Worm (Caenorhabditis elegans): ENCODE data around the gene B0336.13.

Gene B0336.13

ce11 chrIII:5663933-5664332 is 29.9 kb upstream of the B0336.13 start, which contains the start of gene par-3:
Gene par-3 (plus strand): TSS chrIII:5664233.
- peak; percentile 53 for TF ChIP-seq pqm-1 (tag; optimal IDR thresholded peaks at IDR 0.05)
- TF ChIP-seq R02D3.7 (tag; optimal IDR thresholded peaks at IDR 0.05) = no peak
- TF ChIP-seq nhr-41 (GFP tag; IDR thresholded peaks at IDR 0.05) = no peak
- peak; percentile 42 for TF ChIP-seq aha-1 (tag)
- no peak for TF ChIP-seq unc-39 (tag; optimal IDR thresholded peaks at IDR 0.05)
- no peak for TF ChIP-seq mes-2 (tag; optimal IDR thresholded peaks at IDR 0.05; ENCODE audit: poor library complexity, severe bottlenecking)

ce11 chrIII:5665278-5665677 is 28.6 kb upstream of the B0336.13 start:
- TF ChIP-seq nhr-28 (tag; optimal IDR thresholded peaks at IDR 0.05) = peak; percentile 31
- TF ChIP-seq pqm-1 (tag; optimal IDR thresholded peaks at IDR 0.05) = peak; percentile 1
- no peak for TF ChIP-seq mdt-29 (GFP tag; IDR thresholded peaks at IDR 0.05)
- peak; percentile 13 for TF ChIP-seq mes-2 (tag; optimal IDR thresholded peaks at IDR 0.05; ENCODE audit: poor library complexity, severe bottlenecking)

ce11 chrIII:5665710-5666109 is 28.1 kb upstream of the B0336.13 start:
- TF ChIP-seq aly-2 (tag; optimal IDR thresholded peaks at IDR 0.05) (no peak), mdl-1 (tag; optimal IDR thresholded peaks at IDR 0.05) (no peak), ZK546.5 (tag; optimal IDR thresholded peaks at IDR 0.05) (no peak), nhr-76 (tag; optimal IDR thresholded peaks at IDR 0.05) (no peak), F10B5.3 (tag; optimal IDR thresholded peaks at IDR 0.05) (no peak), zip-11 (GFP tag; IDR thresholded peaks at IDR 0.05) (no peak), fos-1 (tag; optimal IDR thresholded peaks at IDR 0.05) (no peak), Y105C5A.15 (GFP tag; IDR thresholded peaks at IDR 0.05) (no peak), mep-1 (tag; optimal IDR thresholded peaks at IDR 0.05) (no peak), duxl-1 (tag; optimal IDR thresholded peaks at IDR 0.05; ENCODE audit: poor library complexity) (no peak), rbr-2 (tag; optimal IDR thresholded peaks at IDR 0.05) (no peak)

ce11 chrIII:5667952-5668489 is 25.8 kb upstream of the B0336.13 start:
- TF ChIP-seq snpc-1.2 (GFP tag; IDR thresholded peaks at IDR 0.05) (no peak), nhr-28 (tag; optimal IDR thresholded peaks at IDR 0.05) (peak; percentile 21), lin-38 (GFP tag; IDR thresholded peaks at IDR 0.05) (no peak), mep-1 (tag; optimal IDR thresholded peaks at IDR 0.05) (peak; percentile 28), rbr-2 (tag; optimal IDR thresholded peaks at IDR 0.05) (peak; percentile 8), zip-11 (GFP tag; IDR thresholded peaks at IDR 0.05) (no peak), daf-16 (GFP tag; optimal IDR thresholded peaks at IDR 0.05) (no peak), daf-16 (tag; optimal IDR thresholded peaks at IDR 0.05) (peak; percentile 19), mes-2 (tag; optimal IDR thresholded peaks at IDR 0.05; ENCODE audit: poor library complexity, severe bottlenecking) (peak; percentile 6), ztf-7 (tag; optimal IDR thresholded peaks at IDR 0.05) (no peak), hlh-11 (tag; optimal IDR thresholded peaks at IDR 0.05) (peak; percentile 15), pha-4 (GFP tag; IDR thresholded peaks at IDR 0.05) (no peak), pha-4 (tag; optimal IDR thresholded peaks at IDR 0.05) (peak; percentile 31), aly-2 (tag; optimal IDR thresholded peaks at IDR 0.05) (no peak), lsy-2 (tag; optimal IDR thresholded peaks at IDR 0.05) (peak in 1 of 2 experiments; percentile 38)

ce11 chrIII:5674196-5674595 is 19.6 kb upstream of the B0336.13 start:
- TF ChIP-seq ctbp-1 (GFP tag; IDR thresholded peaks at IDR 0.05) = no peak
- TF ChIP-seq aha-1 (tag) = peak; percentile 61
- no peak for TF ChIP-seq D1046.2 (GFP tag; IDR thresholded peaks at IDR 0.05)

- no peak for TF ChIP-seq ceh-44 (GFP tag; IDR thresholded peaks at IDR 0.05)
- TF ChIP-seq dmd-6 (GFP tag; IDR thresholded peaks at IDR 0.05) = no peak
- TF ChIP-seq mep-1 (tag; optimal IDR thresholded peaks at IDR 0.05) = no peak
- TF ChIP-seq set-16 (GFP tag; IDR thresholded peaks at IDR 0.05) = peak; percentile 92
- TF ChIP-seq aha-1 (tag) = peak; percentile 52
- no peak for TF ChIP-seq ces-1 (GFP tag; optimal IDR thresholded peaks at IDR 0.05)
- 0 out of 2 replicates have a peak, but pooled peaks have one; percentile 6 for TF ChIP-seq D1046.2 (GFP tag; IDR thresholded peaks at IDR 0.05)
- no peak for TF ChIP-seq spr-1 (tag; optimal IDR thresholded peaks at IDR 0.05)
- TF ChIP-seq ceh-28 (tag; optimal IDR thresholded peaks at IDR 0.05) = no peak
- no peak for TF ChIP-seq snpc-4 (tag; optimal IDR thresholded peaks at IDR 0.05)
- no peak for TF ChIP-seq dve-1 (tag; optimal IDR thresholded peaks at IDR 0.05; ENCODE audit: insufficient read depth)
Measured at ce11 chrIII:5675384-5675984, 18.4 kb upstream of the B0336.13 start.
